Fruit fly (Drosophila melanogaster) whole organism, embryonic: ENCODE measurements around the gene Orc2.

Experiments
- B-H1 ChIP-seq: fragments of 200-800 bp; sonication (Bioruptor generic); IDR thresholded peaks from 3 replicates; pipeline ENCODE4 v1.3.6; 2022; ENCODE audit warnings: missing biosample characterization, missing genetic modification characterization
- Blimp-1 ChIP-seq: fragments of 200-800 bp; sonication (Bioruptor generic); optimal IDR thresholded peaks from 3 replicates; lab custom pipeline; 2018; ENCODE audit warnings: missing biosample characterization, missing genetic modification characterization, mild to moderate bottlenecking, moderate library complexity, missing genetic modification reagents
- C15 ChIP-seq: fragments of 200-800 bp; sonication (Bioruptor generic); IDR thresholded peaks from 3 replicates; pipeline ENCODE4 v1.3.6; 2022; ENCODE audit warnings: missing biosample characterization, missing genetic modification characterization
- CG10147 ChIP-seq: fragments of 200-800 bp; sonication (Bioruptor generic); optimal IDR thresholded peaks from 2 replicates; lab custom pipeline; 2019; ENCODE audit warnings: missing biosample characterization, mild to moderate bottlenecking, missing genetic modification characterization, moderate library complexity
- CG12219 ChIP-seq: fragments of 200-800 bp; sonication (Bioruptor generic); optimal IDR thresholded peaks from 3 replicates; lab custom pipeline; 2018; ENCODE audit warnings: missing biosample characterization, mild to moderate bottlenecking, missing genetic modification characterization
- CG13296 ChIP-seq: fragments of 200-800 bp; sonication (Bioruptor generic); optimal IDR thresholded peaks from 3 replicates; lab custom pipeline; 2018; ENCODE audit warnings: missing biosample characterization, mild to moderate bottlenecking, missing genetic modification characterization
- CG16779 ChIP-seq: fragments of 200-800 bp; sonication (Bioruptor generic); IDR thresholded peaks from 2 replicates; pipeline ENCODE4 v1.3.6; 2022; ENCODE audit warnings: missing biosample characterization, missing genetic modification characterization
- CG33213 ChIP-seq: fragments of 200-800 bp; sonication (Bioruptor generic); optimal IDR thresholded peaks from 3 replicates; lab custom pipeline; 2016; ENCODE audit warnings: missing biosample characterization, missing genetic modification characterization
- CG34224 ChIP-seq: fragments of 200-800 bp; sonication (Bioruptor generic); IDR thresholded peaks from 3 replicates; pipeline ENCODE4 v1.3.6; 2022; ENCODE audit warnings: missing biosample characterization, missing genetic modification characterization; ENCODE audit not compliant: partially characterized antibody
- CG4730 ChIP-seq: fragments of 200-800 bp; sonication (Bioruptor generic); IDR thresholded peaks from 2 replicates; pipeline ENCODE4 v1.3.6; 2022; ENCODE audit warnings: missing biosample characterization, missing genetic modification characterization
- CG4854 ChIP-seq: fragments of 200-800 bp; sonication (Bioruptor generic); optimal IDR thresholded peaks from 2 replicates; lab custom pipeline; 2016; ENCODE audit warnings: missing biosample characterization, missing genetic modification characterization, inconsistent platforms
- CG7786 ChIP-seq: fragments of 200-800 bp; sonication (Bioruptor generic); optimal IDR thresholded peaks from 2 replicates; lab custom pipeline; 2016; ENCODE audit warnings: missing biosample characterization, missing genetic modification characterization
- CG7987 ChIP-seq: fragments of 200-800 bp; sonication (Bioruptor generic); optimal IDR thresholded peaks from 2 replicates; lab custom pipeline; 2018; ENCODE audit warnings: missing biosample characterization, mild to moderate bottlenecking, missing genetic modification characterization, moderate library complexity
- CG8089 ChIP-seq: fragments of 200-800 bp; sonication (Bioruptor generic); optimal IDR thresholded peaks from 3 replicates; lab custom pipeline; 2016; ENCODE audit warnings: missing biosample characterization, missing genetic modification characterization
- Dad ChIP-seq: fragments of 200-800 bp; sonication (Bioruptor generic); optimal IDR thresholded peaks from 3 replicates; lab custom pipeline; 2016; ENCODE audit warnings: missing biosample characterization, missing genetic modification characterization
- Gsc ChIP-seq: fragments of 200-800 bp; sonication (Bioruptor generic); IDR thresholded peaks from 2 replicates; pipeline ENCODE4 v1.3.6; 2022; ENCODE audit warnings: missing biosample characterization, missing genetic modification characterization
- HLH3B ChIP-seq: fragments of 200-800 bp; sonication (Bioruptor generic); IDR thresholded peaks from 2 replicates; pipeline ENCODE4 v1.3.6; 2022; ENCODE audit warnings: missing biosample characterization, missing genetic modification characterization
- HmgZ ChIP-seq: fragments of 200-800 bp; sonication (Bioruptor generic); optimal IDR thresholded peaks from 2 replicates; lab custom pipeline; 2018; ENCODE audit warnings: missing biosample characterization, mild to moderate bottlenecking, missing genetic modification characterization
- Hmx ChIP-seq: fragments of 200-800 bp; sonication (Bioruptor generic); optimal IDR thresholded peaks from 2 replicates; lab custom pipeline; 2016; ENCODE audit warnings: missing biosample characterization, missing genetic modification characterization
- Hr3 ChIP-seq: fragments of 200-800 bp; sonication (Bioruptor generic); optimal IDR thresholded peaks from 3 replicates; lab custom pipeline; 2016; ENCODE audit warnings: missing biosample characterization, missing genetic modification characterization
- Hsf ChIP-seq: fragments of 200-800 bp; sonication (Bioruptor generic); optimal IDR thresholded peaks from 3 replicates; lab custom pipeline; 2016; ENCODE audit warnings: missing biosample characterization, missing genetic modification characterization
- NFAT ChIP-seq: fragments of 200-800 bp; sonication (Bioruptor generic); IDR thresholded peaks from 2 replicates; pipeline ENCODE4 v1.3.6; 2022; ENCODE audit warnings: missing biosample characterization, missing genetic modification characterization
- Oaz ChIP-seq: fragments of 200-800 bp; sonication (Bioruptor generic); IDR thresholded peaks from 2 replicates; pipeline ENCODE4 v1.3.6; 2022; ENCODE audit warnings: missing biosample characterization, missing genetic modification characterization
- Opbp ChIP-seq: fragments of 200-800 bp; sonication (Bioruptor generic); IDR thresholded peaks from 3 replicates; pipeline ENCODE4 v1.3.6; 2022; ENCODE audit warnings: missing biosample characterization, missing genetic modification characterization; ENCODE audit not compliant: partially characterized antibody
- Pdp1 ChIP-seq, 2 experiments: fragments of 200-800 bp; sonication (Bioruptor generic); optimal IDR thresholded peaks; 3 replicates each; lab custom pipeline; 2016; ENCODE audit warnings: missing biosample characterization in 2 of 2, missing genetic modification characterization in 2 of 2, mild to moderate bottlenecking in 1 of 2, moderate library complexity in 1 of 2
- Poxn ChIP-seq: fragments of 200-800 bp; sonication (Bioruptor generic); IDR thresholded peaks from 2 replicates; pipeline ENCODE4 v1.3.6; 2022; ENCODE audit warnings: missing biosample characterization, missing genetic modification characterization
- chinmo ChIP-seq: fragments of 200-800 bp; sonication (Bioruptor generic); IDR thresholded peaks from 4 replicates; pipeline ENCODE4 v1.3.6; 2022; ENCODE audit warnings: missing biosample characterization, missing genetic modification characterization; ENCODE audit not compliant: partially characterized antibody
- corto ChIP-seq: fragments of 200-800 bp; sonication (Bioruptor generic); optimal IDR thresholded peaks from 2 replicates; lab custom pipeline; 2016; ENCODE audit warnings: missing biosample characterization, mild to moderate bottlenecking, missing genetic modification characterization, moderate library complexity
- crp ChIP-seq, 2 experiments: fragments of 200-800 bp; sonication (Bioruptor generic); optimal IDR thresholded peaks; 2 replicates in 1 of 2; 3 replicates in 1 of 2; lab custom pipeline; 2017; ENCODE audit warnings: missing biosample characterization in 2 of 2, missing genetic modification characterization in 2 of 2, mild to moderate bottlenecking in 1 of 2, moderate library complexity in 1 of 2
- cwo ChIP-seq: fragments of 200-800 bp; sonication (Bioruptor generic); optimal IDR thresholded peaks from 3 replicates; lab custom pipeline; 2017; ENCODE audit warnings: missing biosample characterization, missing genetic modification characterization, mild to moderate bottlenecking, moderate library complexity, missing genetic modification reagents
- en ChIP-seq: fragments of 200-800 bp; sonication (Bioruptor generic); optimal IDR thresholded peaks from 2 replicates; lab custom pipeline; 2016; ENCODE audit warnings: missing biosample characterization, missing genetic modification characterization
- fd96Cb ChIP-seq: fragments of 200-800 bp; sonication (Bioruptor generic); optimal IDR thresholded peaks from 2 replicates; lab custom pipeline; 2018; ENCODE audit warnings: missing biosample characterization, mild to moderate bottlenecking, missing genetic modification characterization, moderate library complexity
- gcm2 ChIP-seq: fragments of 200-800 bp; sonication (Bioruptor generic); optimal IDR thresholded peaks from 2 replicates; lab custom pipeline; 2016; ENCODE audit warnings: missing biosample characterization, missing genetic modification characterization
- gem ChIP-seq: fragments of 200-800 bp; sonication (Bioruptor generic); optimal IDR thresholded peaks from 2 replicates; lab custom pipeline; 2019; ENCODE audit warnings: missing biosample characterization, mild to moderate bottlenecking, missing genetic modification characterization, moderate library complexity
- jumu ChIP-seq: fragments of 200-800 bp; sonication (Bioruptor generic); optimal IDR thresholded peaks from 3 replicates; lab custom pipeline; 2016; ENCODE audit warnings: missing biosample characterization, missing genetic modification characterization
- lbe ChIP-seq: fragments of 200-800 bp; sonication (Bioruptor generic); optimal IDR thresholded peaks from 2 replicates; lab custom pipeline; 2016; ENCODE audit warnings: missing biosample characterization, mild to moderate bottlenecking, missing genetic modification characterization
- mirr ChIP-seq: fragments of 200-800 bp; sonication (Bioruptor generic); optimal IDR thresholded peaks from 3 replicates; lab custom pipeline; 2018; ENCODE audit warnings: missing biosample characterization, mild to moderate bottlenecking, missing genetic modification characterization
- nerfin-1 ChIP-seq: fragments of 200-800 bp; sonication (Bioruptor generic); optimal IDR thresholded peaks from 3 replicates; lab custom pipeline; 2019; ENCODE audit warnings: missing biosample characterization, mild to moderate bottlenecking, missing genetic modification characterization, moderate library complexity
- nmo ChIP-seq: fragments of 200-800 bp; sonication (Bioruptor generic); optimal IDR thresholded peaks from 2 replicates; lab custom pipeline; 2018; ENCODE audit warnings: missing biosample characterization, mild to moderate bottlenecking, missing genetic modification characterization, moderate library complexity
- otp ChIP-seq: fragments of 200-800 bp; sonication (Bioruptor generic); IDR thresholded peaks from 3 replicates; pipeline ENCODE4, ENCODE4 v1.3.6; 2022; ENCODE audit warnings: missing biosample characterization, missing genetic modification characterization
- pita ChIP-seq: fragments of 200-800 bp; sonication (Bioruptor generic); optimal IDR thresholded peaks from 2 replicates; lab custom pipeline; 2017; ENCODE audit warnings: missing biosample characterization, mild to moderate bottlenecking, missing genetic modification characterization
- sc ChIP-seq, 3 experiments: fragments of >200 bp in 2 of 3; fragments of 200-800 bp in 1 of 3; sonication (Bioruptor generic) in 1 of 3; optimal IDR thresholded peaks; 2 replicates in 2 of 3; 3 replicates in 1 of 3; lab custom pipeline; 2017; ENCODE audit warnings: mild to moderate bottlenecking in 1 of 3, missing biosample characterization in 1 of 3, missing genetic modification characterization in 1 of 3, missing genetic modification reagents in 1 of 3
- sens-2 ChIP-seq: fragments of 200-800 bp; sonication (Bioruptor generic); IDR thresholded peaks from 2 replicates; pipeline ENCODE4 v1.3.6; 2022; ENCODE audit warnings: missing biosample characterization, missing genetic modification characterization
- sna ChIP-seq: fragments of 200-800 bp; sonication (Bioruptor generic); IDR thresholded peaks from 2 replicates; pipeline ENCODE4 v1.3.6; 2022; ENCODE audit warnings: missing biosample characterization, missing genetic modification characterization; ENCODE audit not compliant: partially characterized antibody
- stwl ChIP-seq: fragments of 200-800 bp; sonication (Bioruptor generic); optimal IDR thresholded peaks from 3 replicates; lab custom pipeline; 2018; ENCODE audit warnings: missing biosample characterization, mild to moderate bottlenecking, missing genetic modification characterization, moderate library complexity
- tgo ChIP-seq: fragments of 200-800 bp; sonication (Bioruptor generic); IDR thresholded peaks from 3 replicates; pipeline ENCODE4 v1.3.6; 2022; ENCODE audit warnings: missing biosample characterization, missing genetic modification characterization
- tio ChIP-seq: fragments of 200-800 bp; sonication (Bioruptor generic); optimal IDR thresholded peaks from 2 replicates; lab custom pipeline; 2017; ENCODE audit warnings: missing biosample characterization, missing genetic modification characterization, inconsistent platforms
- tna ChIP-seq: fragments of 200-800 bp; sonication (Bioruptor generic); IDR thresholded peaks from 2 replicates; pipeline ENCODE4 v1.3.6; 2022; ENCODE audit warnings: missing biosample characterization, missing genetic modification characterization; ENCODE audit not compliant: partially characterized antibody
- zfh1 ChIP-seq: fragments of 200-800 bp; sonication (Bioruptor generic); IDR thresholded peaks from 3 replicates; pipeline ENCODE4 v1.3.6; 2022; ENCODE audit warnings: missing biosample characterization, missing genetic modification characterization

Gene Orc2

DNA sequence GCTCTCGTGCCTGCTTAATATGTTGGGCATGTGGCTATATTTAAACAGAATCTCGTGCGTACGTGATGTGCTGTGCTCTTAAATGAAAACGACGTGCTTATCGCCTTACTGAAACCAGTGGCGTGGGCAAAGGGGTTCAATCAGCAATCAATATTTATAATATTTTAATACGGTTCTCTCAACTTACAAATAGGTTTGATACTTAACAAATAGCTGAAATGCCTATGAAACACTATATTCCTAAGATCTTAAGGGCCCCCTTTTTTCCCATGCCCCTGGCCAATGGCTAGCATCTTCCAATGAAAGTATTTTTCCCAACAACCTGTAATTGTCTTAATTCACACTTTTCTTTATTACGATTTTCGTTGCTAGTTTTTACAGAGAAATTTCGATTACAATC is 49.0 kb upstream of the Orc2 start (continued):
- TF ChIP-seq NFAT (GFP tag; lab: Robert Waterston, UW), result peak; percentile 83
- no peak for TF ChIP-seq sna (GFP tag; lab: Robert Waterston, UW)
- peak; percentile 42 for TF ChIP-seq CG4854 (GFP tag; lab: Kevin White, UChicago)
- peak; percentile 85 for TF ChIP-seq gem
- peak; percentile 47 for TF ChIP-seq jumu (GFP tag; lab: Kevin White, UChicago)
- peak; percentile 79 for TF ChIP-seq nmo (GFP tag; lab: Kevin White, UChicago)
- no peak for TF ChIP-seq tna (GFP tag; lab: Robert Waterston, UW)
- TF ChIP-seq nerfin-1 (tag; lab: Kevin White, UChicago), result peak; percentile 53
- TF ChIP-seq HmgZ, result peak; percentile 11
- no peak for TF ChIP-seq Poxn (GFP tag; lab: Robert Waterston, UW)
- peak; percentile 13 for TF ChIP-seq cwo (GFP tag; lab: Kevin White, UChicago)
- peak; percentile 76 for TF ChIP-seq tgo
- 0 out of 3 replicates have a peak, but pooled peaks have one; percentile 52 for TF ChIP-seq C15
- no peak for TF ChIP-seq corto (GFP tag; lab: Kevin White, UChicago)
- no peak for TF ChIP-seq sc (optimal IDR thresholded peaks at IDR 0.05; lab: Kevin White, UChicago)
- TF ChIP-seq sc (GFP tag; optimal IDR thresholded peaks at IDR 0.05; lab: Kevin White, UChicago), result peak; percentile 50
- TF ChIP-seq CG12219 (GFP tag; lab: Kevin White, UChicago), result peak; percentile 47
- TF ChIP-seq en, result peak; percentile 36
- TF ChIP-seq CG8089 (GFP tag; lab: Kevin White, UChicago), result peak; percentile 38
- TF ChIP-seq chinmo (GFP tag; lab: Robert Waterston, UW), result no peak
- TF ChIP-seq Oaz, result peak; percentile 33; the same call in 1 of the 2 replicates
- no peak for TF ChIP-seq stwl (tag; lab: Kevin White, UChicago)
- peak; percentile 36 for TF ChIP-seq Dad
- peak; percentile 40 for TF ChIP-seq CG10147 (GFP tag; lab: Kevin White, UChicago)
- no peak for TF ChIP-seq pita (GFP tag; lab: Kevin White, UChicago)
- TF ChIP-seq CG33213 (GFP tag; lab: Kevin White, UChicago), result peak; percentile 26
- TF ChIP-seq gcm2 (GFP tag; lab: Kevin White, UChicago), result no peak
- TF ChIP-seq CG16779 (GFP tag; lab: Robert Waterston, UW), result no peak
- TF ChIP-seq mirr (GFP tag; lab: Kevin White, UChicago), result no peak
- TF ChIP-seq Hr3, result peak; percentile 45
- peak; percentile 52 to 62 for TF ChIP-seq Pdp1 (GFP tag; optimal IDR thresholded peaks at IDR 0.05; lab: Kevin White, UChicago)
- TF ChIP-seq sens-2, result peak; percentile 73
- TF ChIP-seq zfh1, result peak; percentile 89
- peak; percentile 81; the same call in 2 of the 3 replicates for TF ChIP-seq otp
- TF ChIP-seq fd96Cb, result peak; percentile 69
- 0 out of 3 replicates have a peak, but pooled peaks have one; percentile 22 for TF ChIP-seq B-H1 (GFP tag; lab: Robert Waterston, UW)
- TF ChIP-seq CG13296 (GFP tag; lab: Kevin White, UChicago), result peak; percentile 13
- no peak for TF ChIP-seq Opbp (GFP tag; lab: Robert Waterston, UW)
- no peak for TF ChIP-seq Hmx (GFP tag; lab: Kevin White, UChicago)
- TF ChIP-seq CG4730, result peak; percentile 46; the same call in 1 of the 2 replicates
- TF ChIP-seq lbe, result peak; percentile 14
- TF ChIP-seq CG34224 (GFP tag; lab: Robert Waterston, UW), result no peak
- TF ChIP-seq tio (GFP tag; lab: Kevin White, UChicago), result peak; percentile 48
- peak; percentile 82 for TF ChIP-seq Blimp-1 (GFP tag; lab: Kevin White, UChicago)
- TF ChIP-seq CG7987 (GFP tag; lab: Kevin White, UChicago), result peak; percentile 0
- TF ChIP-seq crp (GFP tag; optimal IDR thresholded peaks at IDR 0.05; lab: Kevin White, UChicago), result no peak
- peak; percentile 75 for TF ChIP-seq HLH3B
- TF ChIP-seq CG7786 (GFP tag; lab: Kevin White, UChicago), result no peak
- TF ChIP-seq Hsf (GFP tag; lab: Kevin White, UChicago), result peak; percentile 73
- no peak for TF ChIP-seq Gsc (GFP tag; lab: Robert Waterston, UW)
